Worm (Caenorhabditis elegans) whole organism, late embryonic: ENCODE data around the gene hot-8.

Experiments
- ama-1 ChIP-seq: fragments of 150-350 bp; optimal IDR thresholded peaks from 2 replicates; lab custom pipeline; 2014
- ceh-9 ChIP-seq: sonication (generic microtip); optimal IDR thresholded peaks from 2 replicates; lab custom pipeline; 2016; ENCODE audit warnings: mild to moderate bottlenecking, missing genetic modification characterization, inconsistent platforms, missing compliant biosample characterization
- elt-4 ChIP-seq: sonication (generic microtip); optimal IDR thresholded peaks from 2 replicates; lab custom pipeline; 2016; ENCODE audit warnings: missing genetic modification characterization, missing compliant biosample characterization
- fkh-10 ChIP-seq: fragments of 150-350 bp; optimal IDR thresholded peaks from 2 replicates; lab custom pipeline; 2014; ENCODE audit warnings: missing biosample characterization, missing genetic modification reagents, missing genetic modification characterization
- hlh-6 ChIP-seq: sonication (generic microtip); optimal IDR thresholded peaks from 2 replicates; lab custom pipeline; 2016; ENCODE audit warnings: missing genotype, missing genetic modification characterization, missing compliant biosample characterization
- nhr-11 ChIP-seq: fragments of 150-350 bp; optimal IDR thresholded peaks from 2 replicates; lab custom pipeline; 2014; ENCODE audit warnings: missing biosample characterization, missing genetic modification characterization
- pqm-1 ChIP-seq: sonication (generic microtip); optimal IDR thresholded peaks from 2 replicates; lab custom pipeline; 2016; ENCODE audit warnings: missing genetic modification characterization, missing compliant biosample characterization
- unc-55 ChIP-seq: sonication (generic microtip); optimal IDR thresholded peaks from 2 replicates; lab custom pipeline; 2017; ENCODE audit warnings: missing biosample characterization, missing genetic modification reagents, missing genetic modification characterization
- unc-86 ChIP-seq: sonication (generic microtip); optimal IDR thresholded peaks from 2 replicates; lab custom pipeline; 2016; ENCODE audit warnings: missing genetic modification characterization, missing compliant biosample characterization

DNA sequence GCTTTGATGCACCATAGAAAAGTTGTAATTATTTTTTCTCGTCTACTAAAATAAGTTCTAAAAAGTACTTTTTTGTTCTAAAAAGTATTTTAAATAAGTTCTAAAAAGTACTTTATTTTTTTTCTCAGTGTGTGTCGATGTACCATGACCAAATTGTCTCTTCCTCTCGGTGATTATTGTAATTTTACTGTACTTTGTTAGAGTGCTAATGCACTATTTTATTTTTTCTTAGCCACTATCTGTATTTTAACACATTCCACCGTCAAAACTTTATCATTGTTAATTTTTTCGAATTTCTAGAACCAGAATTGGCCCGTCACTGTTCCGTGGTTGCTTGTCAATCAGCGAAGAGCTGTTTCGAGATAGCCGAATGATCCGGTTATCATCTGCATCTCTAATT lies at the start of gene hot-8:
- TF ChIP-seq pqm-1 (tag; lab: Kevin White, UChicago), result no peak
- no peak for TF ChIP-seq ama-1 (lab: Kevin White, UChicago)
- no peak for TF ChIP-seq unc-55 (GFP tag; lab: Kevin White, UChicago)
- no peak for TF ChIP-seq hlh-6 (tag; lab: Kevin White, UChicago)
- no peak for TF ChIP-seq nhr-11
- TF ChIP-seq unc-86 (tag; lab: Kevin White, UChicago), result no peak
- no peak for TF ChIP-seq fkh-10 (GFP tag; lab: Kevin White, UChicago)
- TF ChIP-seq ceh-9 (tag; lab: Kevin White, UChicago), result no peak
- no peak for TF ChIP-seq elt-4 (tag; lab: Kevin White, UChicago)
